Worm (Caenorhabditis elegans): ENCODE results near the gene sdz-20.

The sdz-20 gene

DNA sequence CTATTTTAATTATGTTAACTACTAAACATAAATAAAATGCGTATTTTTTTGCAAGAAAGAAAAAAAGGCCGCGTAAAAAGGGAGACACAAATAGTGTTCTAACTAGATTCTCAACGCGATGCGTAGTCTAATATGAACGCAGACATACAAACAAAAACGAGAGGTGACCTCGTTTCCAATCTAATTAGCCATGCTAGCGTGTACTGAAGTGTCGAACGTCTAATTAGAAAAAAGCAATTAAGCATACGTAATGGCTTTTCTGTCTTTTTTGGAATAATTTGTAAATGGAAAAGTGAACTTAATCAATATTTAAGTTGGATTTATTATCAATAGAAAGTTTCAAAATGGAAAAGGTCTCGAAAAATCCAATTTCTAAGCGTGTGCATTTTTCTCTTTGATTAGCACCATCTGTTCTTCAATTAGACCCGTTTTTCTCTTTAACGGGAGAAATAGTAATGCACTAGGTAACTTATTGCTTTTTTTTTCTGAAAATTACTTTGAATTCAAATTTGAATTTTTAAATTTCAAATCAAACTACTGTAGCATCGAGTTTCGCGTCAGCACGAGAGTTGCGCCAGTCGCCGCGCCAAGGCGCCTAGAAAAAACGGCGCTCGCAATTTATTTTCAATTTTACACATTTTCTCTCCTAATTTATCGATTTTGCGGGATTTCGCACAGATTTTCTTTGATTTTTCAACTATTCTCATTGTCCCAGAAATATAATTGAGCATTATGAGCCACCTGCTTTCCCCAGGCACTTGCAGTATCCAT lies 6.8 kb downstream of the sdz-20 start (continued):
- no peak for TF ChIP-seq die-1 (tag; optimal IDR thresholded peaks at IDR 0.05)
- TF ChIP-seq B0035.1 (tag; optimal IDR thresholded peaks at IDR 0.05), result no peak
- TF ChIP-seq C17E4.6 (GFP tag; IDR thresholded peaks at IDR 0.05), result no peak
- no peak; the same call in 1 of the 2 replicates for TF ChIP-seq F33H1.4 (GFP tag; IDR thresholded peaks at IDR 0.05)
- peak; percentile 78 for TF ChIP-seq madf-6 (GFP tag; IDR thresholded peaks at IDR 0.05)
- peak; percentile 45 for TF ChIP-seq dpl-1 (GFP tag; optimal IDR thresholded peaks at IDR 0.05)
- no peak for TF ChIP-seq akir-1 (GFP tag; optimal IDR thresholded peaks at IDR 0.05)
- no peak for TF ChIP-seq ztf-22 (GFP tag; optimal IDR thresholded peaks at IDR 0.05)
- no peak for TF ChIP-seq nhr-80 (tag; optimal IDR thresholded peaks at IDR 0.05)
- no peak for TF ChIP-seq ZK185.1 (tag; optimal IDR thresholded peaks at IDR 0.05; ENCODE audit: poor library complexity, severe bottlenecking)
- TF ChIP-seq rcor-1 (GFP tag; IDR thresholded peaks at IDR 0.05), result 0 out of 2 replicates have a peak, but pooled peaks have one; percentile 28
- peak; percentile 35; the same call in 1 of the 2 replicates for TF ChIP-seq hmg-1.2 (GFP tag; IDR thresholded peaks at IDR 0.05)
- no peak for TF ChIP-seq lsy-27 (tag; optimal IDR thresholded peaks at IDR 0.05; ENCODE audit: borderline replicate concordance, insufficient read depth)
- peak; percentile 41 for TF ChIP-seq xnd-1 (tag; optimal IDR thresholded peaks at IDR 0.05)
- no peak for TF ChIP-seq mel-28 (tag; optimal IDR thresholded peaks at IDR 0.05; ENCODE audit: borderline replicate concordance)
- no peak for TF ChIP-seq madf-3 (GFP tag; IDR thresholded peaks at IDR 0.05)
- no peak for TF ChIP-seq chd-7 (tag; optimal IDR thresholded peaks at IDR 0.05)
- no peak for TF ChIP-seq T07F8.4 (tag; optimal IDR thresholded peaks at IDR 0.05)
- peak; percentile 59 for TF ChIP-seq efl-1 (GFP tag; optimal IDR thresholded peaks at IDR 0.05)
- no peak for TF ChIP-seq attf-6 (GFP tag; IDR thresholded peaks at IDR 0.05)
- TF ChIP-seq pbrm-1 (GFP tag; IDR thresholded peaks at IDR 0.05), result no peak
- no peak for TF ChIP-seq ceh-58 (GFP tag; IDR thresholded peaks at IDR 0.05)
- TF ChIP-seq ceh-27 (GFP tag; optimal IDR thresholded peaks at IDR 0.05), result no peak
- TF ChIP-seq lin-35 (GFP tag; optimal IDR thresholded peaks at IDR 0.05), result peak in 1 of 3 experiments; percentile 21
- no peak for TF ChIP-seq let-607 (tag; optimal IDR thresholded peaks at IDR 0.05)
- no peak for TF ChIP-seq F49E8.2 (tag; optimal IDR thresholded peaks at IDR 0.05; ENCODE audit: insufficient read depth)
- TF ChIP-seq ztf-3 (GFP tag; optimal IDR thresholded peaks at IDR 0.05), result no peak
- no peak for TF ChIP-seq T26A5.8 (tag; optimal IDR thresholded peaks at IDR 0.05)
- no peak for TF ChIP-seq lin-54 (GFP tag; optimal IDR thresholded peaks at IDR 0.05)
- TF ChIP-seq bed-2 (GFP tag; IDR thresholded peaks at IDR 0.05), result no peak
- no peak for TF ChIP-seq nfya-2 (GFP tag; IDR thresholded peaks at IDR 0.05)
- TF ChIP-seq F39B2.1 (GFP tag; IDR thresholded peaks at IDR 0.05), result no peak
- TF ChIP-seq nhr-27 (tag; optimal IDR thresholded peaks at IDR 0.05), result no peak
- no peak for TF ChIP-seq K11D2.4 (GFP tag; IDR thresholded peaks at IDR 0.05)
- no peak for TF ChIP-seq sptf-2 (GFP tag; optimal IDR thresholded peaks at IDR 0.05)
- peak; percentile 62 for TF ChIP-seq him-1 (tag; optimal IDR thresholded peaks at IDR 0.05)
- no peak; the same call in 1 of the 2 replicates for TF ChIP-seq nfyb-1 (GFP tag; IDR thresholded peaks at IDR 0.05)

DNA sequence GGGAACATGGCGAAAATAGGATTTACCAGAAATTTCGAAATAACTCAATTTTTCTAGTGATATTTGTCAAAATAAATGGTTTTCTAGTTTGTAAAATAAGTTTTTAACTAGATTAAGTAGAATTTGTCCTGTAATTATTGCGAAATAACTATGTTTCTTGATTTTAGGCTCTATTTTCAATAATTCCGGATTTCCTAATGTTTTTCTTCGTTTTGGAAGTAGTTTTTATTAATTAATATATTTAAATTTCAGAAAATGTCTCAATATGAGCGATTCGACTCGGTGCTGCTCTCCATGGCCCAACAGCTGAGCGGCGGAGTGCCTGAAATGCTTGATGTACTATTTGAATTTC lies 7.4 kb downstream of the sdz-20 start, which contains the start of gene nud-1:
TSS of gene nud-1 (plus strand) at position 253 of the 352 bp plus-strand sequence.
- TF ChIP-seq Y53F4B.3 (GFP tag; IDR thresholded peaks at IDR 0.05) (no peak), cebp-1 (GFP tag; IDR thresholded peaks at IDR 0.05) (no peak), cebp-1 (tag; optimal IDR thresholded peaks at IDR 0.05) (peak; percentile 79), nfyb-1 (GFP tag; IDR thresholded peaks at IDR 0.05) (no peak), ztf-18 (tag; optimal IDR thresholded peaks at IDR 0.05) (peak; percentile 89)

Data from whole organism, young adult.